Worm (Caenorhabditis elegans) whole organism, L3 larva: Measurements from ENCODE around the gene letm-1.

ENCODE experiments used
- R02D3.7 ChIP-seq: fragments of 150-350 bp; optimal IDR thresholded peaks from 2 replicates; lab custom pipeline; 2014; ENCODE audit warnings: missing biosample characterization, missing genetic modification characterization
- ZK546.5 ChIP-seq: sonication (generic microtip); optimal IDR thresholded peaks from 2 replicates; lab custom pipeline; 2017; ENCODE audit warnings: missing biosample characterization, missing genetic modification characterization
- aly-2 ChIP-seq: fragments of 150-350 bp; optimal IDR thresholded peaks from 2 replicates; lab custom pipeline; 2014; ENCODE audit warnings: missing biosample characterization, missing genetic modification characterization
- ama-1 ChIP-seq: fragments of 150-350 bp; optimal IDR thresholded peaks from 2 replicates; lab custom pipeline; 2018
- ceh-16 ChIP-seq: sonication (generic microtip); optimal IDR thresholded peaks from 2 replicates; lab custom pipeline; 2017; ENCODE audit warnings: missing biosample characterization, missing genetic modification characterization
- ceh-28 ChIP-seq: fragments of 150-350 bp; optimal IDR thresholded peaks from 2 replicates; lab custom pipeline; 2014; ENCODE audit warnings: missing biosample characterization, missing genetic modification reagents, missing genetic modification characterization
- ceh-82 ChIP-seq: fragments of 150-350 bp; optimal IDR thresholded peaks from 2 replicates; lab custom pipeline; 2014; ENCODE audit warnings: missing biosample characterization, missing genetic modification characterization
- ceh-9 ChIP-seq: sonication (generic microtip); optimal IDR thresholded peaks from 2 replicates; lab custom pipeline; 2018; ENCODE audit warnings: missing biosample characterization, missing genetic modification characterization
- daf-12 ChIP-seq: fragments of 150-350 bp; optimal IDR thresholded peaks from 2 replicates; lab custom pipeline; 2014; ENCODE audit warnings: missing biosample characterization, missing genetic modification reagents, missing genetic modification characterization
- egl-27 ChIP-seq: sonication (generic microtip); optimal IDR thresholded peaks from 4 replicates; lab custom pipeline; 2017; ENCODE audit warnings: missing biosample characterization, missing genetic modification reagents, missing genetic modification characterization
- egl-5 ChIP-seq: fragments of 150-350 bp; optimal IDR thresholded peaks from 2 replicates; lab custom pipeline; 2017; ENCODE audit warnings: missing biosample characterization, missing genetic modification reagents, missing genetic modification characterization, inconsistent platforms
- elt-1 ChIP-seq: fragments of 150-350 bp; optimal IDR thresholded peaks from 2 replicates; lab custom pipeline; 2014; ENCODE audit warnings: missing biosample characterization, missing genetic modification characterization
- elt-2 ChIP-seq: sonication (generic microtip); optimal IDR thresholded peaks from 2 replicates; lab custom pipeline; 2016; ENCODE audit warnings: missing genetic modification reagents, mild to moderate bottlenecking, missing genetic modification characterization, missing compliant biosample characterization
- elt-3 ChIP-seq, 3 experiments: fragments of 150-350 bp in 1 of 3; sonication (generic microtip) in 2 of 3; optimal IDR thresholded peaks; 2 replicates in 2 of 3; 4 replicates in 1 of 3; lab custom pipeline; 2014 to 2017; ENCODE audit warnings: missing biosample characterization in 3 of 3, missing genetic modification characterization in 3 of 3
- eor-1 ChIP-seq, 2 experiments: fragments of 150-350 bp; optimal IDR thresholded peaks; 2 replicates each; lab custom pipeline; 2014 to 2018; ENCODE audit warnings: missing biosample characterization in 2 of 2, missing genetic modification characterization in 2 of 2
- fkh-10 ChIP-seq: sonication (generic microtip); optimal IDR thresholded peaks from 2 replicates; lab custom pipeline; 2017; ENCODE audit warnings: missing biosample characterization, missing genetic modification reagents, missing genetic modification characterization
- fkh-2 ChIP-seq: fragments of 150-350 bp; optimal IDR thresholded peaks from 2 replicates; lab custom pipeline; 2014; ENCODE audit warnings: missing biosample characterization, missing genetic modification reagents, missing genetic modification characterization
- fos-1 ChIP-seq: fragments of 150-350 bp; optimal IDR thresholded peaks from 2 replicates; lab custom pipeline; 2014; ENCODE audit warnings: missing biosample characterization, missing genetic modification characterization
- hmg-11 ChIP-seq: sonication (generic microtip); optimal IDR thresholded peaks from 2 replicates; lab custom pipeline; 2016; ENCODE audit warnings: missing genetic modification characterization, missing compliant biosample characterization
- jun-1 ChIP-seq: fragments of 150-350 bp; optimal IDR thresholded peaks from 2 replicates; lab custom pipeline; 2014; ENCODE audit warnings: missing biosample characterization, missing genetic modification reagents, missing genetic modification characterization
- lin-15B ChIP-seq: fragments of 150-350 bp; optimal IDR thresholded peaks from 2 replicates; lab custom pipeline; 2014; ENCODE audit warnings: missing biosample characterization, missing genetic modification characterization
- lin-39 ChIP-seq: fragments of 150-350 bp; optimal IDR thresholded peaks from 2 replicates; lab custom pipeline; 2018; ENCODE audit warnings: missing biosample characterization, missing genetic modification reagents, missing genetic modification characterization
- lsy-12 ChIP-seq: sonication (generic microtip); optimal IDR thresholded peaks from 2 replicates; lab custom pipeline; 2016; ENCODE audit warnings: mild to moderate bottlenecking, missing genetic modification characterization, missing compliant biosample characterization
- mdl-1 ChIP-seq: fragments of 150-350 bp; optimal IDR thresholded peaks from 2 replicates; lab custom pipeline; 2014; ENCODE audit warnings: missing biosample characterization, missing genetic modification characterization
- mml-1 ChIP-seq: fragments of 150-350 bp; sonication (generic microtip); optimal IDR thresholded peaks from 3 replicates; lab custom pipeline; 2014; ENCODE audit warnings: missing biosample characterization, missing genetic modification characterization
- nfya-1 ChIP-seq: sonication (generic microtip); optimal IDR thresholded peaks from 2 replicates; lab custom pipeline; 2017; ENCODE audit warnings: missing genetic modification characterization, mild to moderate bottlenecking, missing compliant biosample characterization, antibody characterized with exemption, moderate library complexity; ENCODE audit not compliant: insufficient read depth
- nhr-11 ChIP-seq: fragments of 150-350 bp; optimal IDR thresholded peaks from 2 replicates; lab custom pipeline; 2014; ENCODE audit warnings: missing biosample characterization, missing genetic modification characterization
- nhr-12 ChIP-seq: fragments of 150-350 bp; optimal IDR thresholded peaks from 2 replicates; lab custom pipeline; 2014; ENCODE audit warnings: missing biosample characterization, missing genetic modification characterization
- nhr-23 ChIP-seq: fragments of 150-350 bp; optimal IDR thresholded peaks from 2 replicates; lab custom pipeline; 2014; ENCODE audit warnings: missing biosample characterization, missing genetic modification reagents, missing genetic modification characterization
- nhr-237 ChIP-seq: fragments of 150-350 bp; optimal IDR thresholded peaks from 2 replicates; lab custom pipeline; 2014; ENCODE audit warnings: missing biosample characterization, missing genetic modification characterization
- nhr-25 ChIP-seq: sonication (generic microtip); optimal IDR thresholded peaks from 2 replicates; lab custom pipeline; 2017; ENCODE audit warnings: missing biosample characterization, missing genetic modification characterization
- nhr-28 ChIP-seq: fragments of 150-350 bp; optimal IDR thresholded peaks from 2 replicates; lab custom pipeline; 2014; ENCODE audit warnings: missing biosample characterization, missing genetic modification characterization
- nhr-43 ChIP-seq: sonication (generic microtip); optimal IDR thresholded peaks from 2 replicates; lab custom pipeline; 2016; ENCODE audit warnings: mild to moderate bottlenecking, missing genetic modification characterization, missing compliant biosample characterization; ENCODE audit not compliant: poor library complexity, severe bottlenecking
- nhr-67 ChIP-seq: fragments of 150-350 bp; optimal IDR thresholded peaks from 2 replicates; lab custom pipeline; 2014; ENCODE audit warnings: missing biosample characterization, missing genetic modification characterization
- nhr-76 ChIP-seq: fragments of 150-350 bp; sonication (generic microtip); optimal IDR thresholded peaks from 5 replicates; lab custom pipeline; 2014; ENCODE audit warnings: missing biosample characterization, missing genetic modification characterization
- nhr-77 ChIP-seq: fragments of 150-350 bp; optimal IDR thresholded peaks from 2 replicates; lab custom pipeline; 2014; ENCODE audit warnings: missing biosample characterization, missing genetic modification characterization
- pha-4 ChIP-seq: fragments of 150-350 bp; optimal IDR thresholded peaks from 2 replicates; lab custom pipeline; 2014; ENCODE audit warnings: missing biosample characterization, missing genetic modification reagents, missing genetic modification characterization
- pqm-1 ChIP-seq: fragments of 150-350 bp; optimal IDR thresholded peaks from 2 replicates; lab custom pipeline; 2017; ENCODE audit warnings: missing biosample characterization, missing genetic modification characterization, inconsistent platforms
- sea-2 ChIP-seq: fragments of 150-350 bp; sonication (generic microtip); optimal IDR thresholded peaks from 4 replicates; lab custom pipeline; 2014; ENCODE audit warnings: missing biosample characterization, missing genetic modification reagents, missing genetic modification characterization
- skn-1 ChIP-seq: fragments of 150-350 bp; optimal IDR thresholded peaks from 2 replicates; lab custom pipeline; 2014; ENCODE audit warnings: missing biosample characterization, missing genetic modification characterization
- snpc-4 ChIP-seq: fragments of 150-350 bp; optimal IDR thresholded peaks from 2 replicates; lab custom pipeline; 2014; ENCODE audit warnings: missing biosample characterization, missing genetic modification characterization
- tbx-2 ChIP-seq: sonication (generic microtip); optimal IDR thresholded peaks from 2 replicates; lab custom pipeline; 2016; ENCODE audit warnings: mild to moderate bottlenecking, missing genetic modification characterization, missing compliant biosample characterization
- unc-39 ChIP-seq: sonication (generic microtip); optimal IDR thresholded peaks from 4 replicates; lab custom pipeline; 2017; ENCODE audit warnings: missing biosample characterization, missing genetic modification characterization
- unc-62 ChIP-seq: fragments of 150-350 bp; sonication (generic microtip); optimal IDR thresholded peaks from 4 replicates; lab custom pipeline; 2014; ENCODE audit warnings: missing biosample characterization, missing genetic modification reagents, missing genetic modification characterization
- zag-1 ChIP-seq: fragments of 150-350 bp; optimal IDR thresholded peaks from 2 replicates; lab custom pipeline; 2014; ENCODE audit warnings: missing biosample characterization, missing genetic modification characterization
- ztf-11 ChIP-seq: fragments of 150-350 bp; optimal IDR thresholded peaks from 2 replicates; lab custom pipeline; 2014; ENCODE audit warnings: missing biosample characterization, missing genetic modification characterization
- ztf-4 ChIP-seq: fragments of 150-350 bp; optimal IDR thresholded peaks from 2 replicates; lab custom pipeline; 2014; ENCODE audit warnings: missing biosample characterization, missing genetic modification characterization

letm-1 gene

ce11 chrV:13657291-13657690 is 3.8 kb upstream of the letm-1 start:
- no peak for TF ChIP-seq nhr-67
- no peak for TF ChIP-seq hmg-11 (tag; lab: Kevin White, UChicago)
- TF ChIP-seq fos-1 (tag; lab: Kevin White, UChicago): no peak
- peak; percentile 94 for TF ChIP-seq mdl-1 (tag; lab: Kevin White, UChicago)
- no peak for TF ChIP-seq nhr-28 (tag; lab: Kevin White, UChicago)
- TF ChIP-seq nhr-43 (tag; lab: Kevin White, UChicago): peak; percentile 91
- TF ChIP-seq skn-1 (tag; lab: Kevin White, UChicago): no peak
- no peak for TF ChIP-seq egl-27 (tag; lab: Kevin White, UChicago)
- no peak for TF ChIP-seq sea-2 (GFP tag; lab: Kevin White, UChicago)
- TF ChIP-seq fkh-10: no peak
- no peak for TF ChIP-seq nhr-11 (tag; lab: Kevin White, UChicago)
- TF ChIP-seq unc-62 (GFP tag; lab: Kevin White, UChicago): no peak
- TF ChIP-seq lin-15B: no peak
- TF ChIP-seq tbx-2 (tag; lab: Kevin White, UChicago): peak; percentile 49
- no peak for TF ChIP-seq aly-2
- TF ChIP-seq unc-39: no peak
- no peak for TF ChIP-seq ceh-28 (tag; lab: Kevin White, UChicago)
- TF ChIP-seq egl-5 (tag; lab: Kevin White, UChicago): peak; percentile 13
- TF ChIP-seq ceh-16: no peak
- peak; percentile 68 for TF ChIP-seq jun-1 (tag; lab: Kevin White, UChicago)
- TF ChIP-seq zag-1 (tag; lab: Kevin White, UChicago): no peak
- TF ChIP-seq mml-1 (tag; lab: Kevin White, UChicago): peak; percentile 14
- TF ChIP-seq lsy-12 (tag; lab: Kevin White, UChicago): peak; percentile 55
- no peak for TF ChIP-seq R02D3.7
- TF ChIP-seq ama-1 (lab: Kevin White, UChicago): peak; percentile 84
- TF ChIP-seq daf-12 (tag; lab: Kevin White, UChicago): no peak
- TF ChIP-seq pqm-1: peak; percentile 87
- no peak for TF ChIP-seq ztf-11 (tag; lab: Kevin White, UChicago)
- peak; percentile 91 for TF ChIP-seq nhr-25 (tag; lab: Kevin White, UChicago)
- TF ChIP-seq elt-1: peak; percentile 73
- TF ChIP-seq elt-2 (tag; lab: Kevin White, UChicago): peak; percentile 92
- no peak for TF ChIP-seq nhr-77 (tag; lab: Kevin White, UChicago)
- no peak for TF ChIP-seq eor-1 (tag; optimal IDR thresholded peaks at IDR 0.05; lab: Kevin White, UChicago)
- no peak for TF ChIP-seq nhr-76 (tag; lab: Kevin White, UChicago)
- no peak for TF ChIP-seq fkh-2 (tag; lab: Kevin White, UChicago)
- peak; percentile 76 for TF ChIP-seq nhr-23 (tag; lab: Kevin White, UChicago)
- TF ChIP-seq ceh-9 (tag; lab: Kevin White, UChicago): no peak
- no peak for TF ChIP-seq nhr-237 (tag; lab: Kevin White, UChicago)
- TF ChIP-seq ZK546.5 (tag; lab: Kevin White, UChicago): no peak
- no peak for TF ChIP-seq elt-3 (tag; optimal IDR thresholded peaks at IDR 0.05; lab: Kevin White, UChicago)
- TF ChIP-seq nhr-12 (tag; lab: Kevin White, UChicago): no peak
- peak; percentile 30 for TF ChIP-seq lin-39 (tag; lab: Kevin White, UChicago)
- TF ChIP-seq snpc-4 (tag; lab: Kevin White, UChicago): peak; percentile 48
- TF ChIP-seq pha-4 (tag; lab: Kevin White, UChicago): peak; percentile 68
- TF ChIP-seq ceh-82 (tag; lab: Kevin White, UChicago): no peak
- peak; percentile 73 for TF ChIP-seq nfya-1 (tag; lab: Kevin White, UChicago)
- TF ChIP-seq ztf-4 (tag; lab: Kevin White, UChicago): peak; percentile 54
